Fruit fly (Drosophila melanogaster): ENCODE data around the gene GstT3.

GstT3 gene

DNA sequence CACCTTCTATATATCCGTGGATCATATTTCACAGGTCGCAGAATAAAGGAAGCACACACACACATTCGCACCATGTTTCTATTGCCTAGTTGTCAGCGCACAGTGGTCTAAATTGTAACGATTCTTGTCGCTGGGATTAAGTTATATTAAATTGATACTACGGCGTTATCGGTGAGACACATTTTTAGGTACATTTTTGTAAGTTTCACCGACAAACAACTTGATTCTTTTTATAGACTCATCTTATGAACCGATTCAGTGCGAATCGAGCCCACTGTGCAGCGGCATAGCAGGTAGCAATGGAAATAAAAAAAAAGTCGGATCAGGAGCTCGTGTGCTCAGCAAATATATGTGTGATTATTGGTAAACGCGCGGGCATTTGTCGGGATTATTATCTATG lies 13.1 kb downstream of the GstT3 start:
- TF ChIP-seq rn (GFP tag; IDR thresholded peaks at IDR 0.05) = no peak
- TF ChIP-seq CG4496 (GFP tag; IDR thresholded peaks at IDR 0.05) = peak; percentile 86
- TF ChIP-seq Snoo (tag; optimal IDR thresholded peaks at IDR 0.05) = peak; percentile 72
- TF ChIP-seq CG15710 (tag; optimal IDR thresholded peaks at IDR 0.05) = peak; percentile 42
- no peak for TF ChIP-seq CG8301 (tag; optimal IDR thresholded peaks at IDR 0.05)
- TF ChIP-seq CG13204 (GFP tag; optimal IDR thresholded peaks at IDR 0.05) = no peak
- TF ChIP-seq D1 (tag; optimal IDR thresholded peaks at IDR 0.05) = no peak
- TF ChIP-seq CG14655 (GFP tag; optimal IDR thresholded peaks at IDR 0.05) = no peak
- peak; percentile 68 for TF ChIP-seq CG34367 (tag; optimal IDR thresholded peaks at IDR 0.05)
- TF ChIP-seq CG17806 (tag; optimal IDR thresholded peaks at IDR 0.05) = peak; percentile 62
- peak; percentile 86 for TF ChIP-seq fd96Ca (GFP tag; IDR thresholded peaks at IDR 0.05)
- peak; percentile 73 for TF ChIP-seq Ets98B (GFP tag; IDR thresholded peaks at IDR 0.05)
- TF ChIP-seq Pif1A (GFP tag; optimal IDR thresholded peaks at IDR 0.05) = peak; percentile 79
- peak; percentile 61 for TF ChIP-seq CG8159 (tag; optimal IDR thresholded peaks at IDR 0.05)
- peak; percentile 76 for TF ChIP-seq Pif1B (GFP tag; optimal IDR thresholded peaks at IDR 0.05)
- no peak for TF ChIP-seq gl (tag; optimal IDR thresholded peaks at IDR 0.05)
- TF ChIP-seq CG10348 (GFP tag; IDR thresholded peaks at IDR 0.05) = peak; percentile 32; the same call in 1 of the 2 replicates
- peak; percentile 72 for TF ChIP-seq CG9948 (tag; optimal IDR thresholded peaks at IDR 0.05)
- peak; percentile 51; the same call in 1 of the 2 replicates for TF ChIP-seq CG12605 (GFP tag; IDR thresholded peaks at IDR 0.05)
- no peak for TF ChIP-seq EcR (GFP tag; optimal IDR thresholded peaks at IDR 0.05)
- peak; percentile 58; the same call in 1 of the 2 replicates for TF ChIP-seq CG32121 (GFP tag; IDR thresholded peaks at IDR 0.05)

dm6 chrX:20481404-20481803 lies 14.1 kb downstream of the GstT3 start:
- no peak for TF ChIP-seq fd96Ca (GFP tag; IDR thresholded peaks at IDR 0.05)
- no peak for TF ChIP-seq gl (tag; optimal IDR thresholded peaks at IDR 0.05)
- no peak for TF ChIP-seq Snoo (tag; optimal IDR thresholded peaks at IDR 0.05)
- TF ChIP-seq Pif1B (GFP tag; optimal IDR thresholded peaks at IDR 0.05) = no peak
- no peak for TF ChIP-seq CG17806 (tag; optimal IDR thresholded peaks at IDR 0.05)
- no peak for TF ChIP-seq CG4496 (GFP tag; IDR thresholded peaks at IDR 0.05)
- TF ChIP-seq CG8301 (tag; optimal IDR thresholded peaks at IDR 0.05) = no peak
- no peak for TF ChIP-seq CG15710 (tag; optimal IDR thresholded peaks at IDR 0.05)
- TF ChIP-seq CG32121 (GFP tag; IDR thresholded peaks at IDR 0.05) = no peak
- TF ChIP-seq CG13204 (GFP tag; optimal IDR thresholded peaks at IDR 0.05) = no peak
- TF ChIP-seq CG10348 (GFP tag; IDR thresholded peaks at IDR 0.05) = no peak
- no peak for TF ChIP-seq Ets98B (GFP tag; IDR thresholded peaks at IDR 0.05)
- TF ChIP-seq rn (GFP tag; IDR thresholded peaks at IDR 0.05) = no peak
- TF ChIP-seq CG34367 (tag; optimal IDR thresholded peaks at IDR 0.05) = no peak
- no peak for TF ChIP-seq CG9948 (tag; optimal IDR thresholded peaks at IDR 0.05)
- no peak for TF ChIP-seq EcR (GFP tag; optimal IDR thresholded peaks at IDR 0.05)
- TF ChIP-seq CG8159 (tag; optimal IDR thresholded peaks at IDR 0.05) = no peak

DNA sequence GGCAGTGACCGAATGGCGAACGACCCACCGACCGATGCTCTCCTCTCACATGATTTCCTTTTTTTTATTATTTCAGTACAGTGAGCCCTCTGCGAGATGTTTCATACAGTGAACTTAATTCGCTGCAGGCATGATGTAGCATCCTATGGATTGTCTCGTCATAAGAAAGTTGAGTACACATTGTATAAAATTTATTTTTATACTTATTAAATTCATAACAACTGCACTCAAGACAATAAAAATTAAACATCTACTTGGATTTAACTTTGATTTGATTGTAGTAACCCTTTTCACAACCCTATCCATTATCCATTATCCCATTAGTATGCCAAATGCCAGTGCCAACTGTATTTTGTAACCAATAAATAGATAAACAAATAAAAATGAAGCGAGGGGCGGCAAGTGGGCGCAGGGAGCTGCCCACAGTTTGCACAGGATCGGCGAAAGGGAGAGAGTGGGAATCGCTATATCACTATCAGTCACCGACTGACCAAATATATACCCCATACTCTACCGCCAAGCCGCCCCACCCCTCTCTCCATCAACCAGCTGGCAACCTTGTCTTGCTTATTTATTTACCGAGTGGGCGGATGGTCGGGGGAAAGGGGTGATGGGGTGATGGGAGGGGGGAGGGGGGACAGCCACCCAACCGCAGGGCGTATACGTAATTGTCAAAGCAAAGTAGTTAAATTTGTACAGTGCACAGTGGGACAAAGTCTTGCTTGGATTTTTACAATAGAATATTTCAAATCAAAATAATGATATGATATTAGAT lies 15.7 kb downstream of the GstT3 start:
- TF ChIP-seq CG15710 (tag; optimal IDR thresholded peaks at IDR 0.05) = peak; percentile 63
- no peak for TF ChIP-seq CG10348 (GFP tag; IDR thresholded peaks at IDR 0.05)
- TF ChIP-seq CG8159 (tag; optimal IDR thresholded peaks at IDR 0.05) = peak; percentile 78
- TF ChIP-seq CG12605 (GFP tag; IDR thresholded peaks at IDR 0.05) = no peak
- no peak for TF ChIP-seq CG13204 (GFP tag; optimal IDR thresholded peaks at IDR 0.05)
- peak; percentile 45 for TF ChIP-seq EcR (GFP tag; optimal IDR thresholded peaks at IDR 0.05)
- TF ChIP-seq gl (tag; optimal IDR thresholded peaks at IDR 0.05) = no peak
- no peak for TF ChIP-seq Snoo (tag; optimal IDR thresholded peaks at IDR 0.05)
- no peak for TF ChIP-seq rn (GFP tag; IDR thresholded peaks at IDR 0.05)
- TF ChIP-seq Pif1A (GFP tag; optimal IDR thresholded peaks at IDR 0.05) = peak; percentile 51
- TF ChIP-seq CG14655 (GFP tag; optimal IDR thresholded peaks at IDR 0.05) = peak; percentile 72
- TF ChIP-seq D1 (tag; optimal IDR thresholded peaks at IDR 0.05) = no peak
- peak; percentile 29 for TF ChIP-seq CG34367 (tag; optimal IDR thresholded peaks at IDR 0.05)
- peak; percentile 56 for TF ChIP-seq CG8301 (tag; optimal IDR thresholded peaks at IDR 0.05)
- peak; percentile 54; the same call in 2 of the 3 replicates for TF ChIP-seq fd96Ca (GFP tag; IDR thresholded peaks at IDR 0.05)
- TF ChIP-seq CG9948 (tag; optimal IDR thresholded peaks at IDR 0.05) = peak; percentile 58
- peak; percentile 63 for TF ChIP-seq CG17806 (tag; optimal IDR thresholded peaks at IDR 0.05)
- TF ChIP-seq Ets98B (GFP tag; IDR thresholded peaks at IDR 0.05) = no peak
- TF ChIP-seq Pif1B (GFP tag; optimal IDR thresholded peaks at IDR 0.05) = peak; percentile 54
- peak; percentile 46; the same call in 1 of the 3 replicates for TF ChIP-seq CG4496 (GFP tag; IDR thresholded peaks at IDR 0.05)
- TF ChIP-seq CG32121 (GFP tag; IDR thresholded peaks at IDR 0.05) = peak; percentile 66

dm6 chrX:20485880-20486279 lies 18.6 kb downstream of the GstT3 start, which contains the start of gene CG15461:
TSS of gene CG15461 (plus strand) at chrX:20486180.
- TF ChIP-seq fd96Ca (GFP tag; IDR thresholded peaks at IDR 0.05) = no peak

dm6 chrX:20488701-20489122 lies 21.5 kb downstream of the GstT3 start:
- TF ChIP-seq rn (GFP tag; IDR thresholded peaks at IDR 0.05) = no peak
- TF ChIP-seq CG32121 (GFP tag; IDR thresholded peaks at IDR 0.05) = no peak
- TF ChIP-seq Pif1A (GFP tag; optimal IDR thresholded peaks at IDR 0.05) = peak; percentile 72
- peak; percentile 85 for TF ChIP-seq CG14655 (GFP tag; optimal IDR thresholded peaks at IDR 0.05)
- peak; percentile 45 for TF ChIP-seq D1 (tag; optimal IDR thresholded peaks at IDR 0.05)
- TF ChIP-seq CG12605 (GFP tag; IDR thresholded peaks at IDR 0.05) = no peak
- TF ChIP-seq Pif1B (GFP tag; optimal IDR thresholded peaks at IDR 0.05) = peak; percentile 70
- TF ChIP-seq fd96Ca (GFP tag; IDR thresholded peaks at IDR 0.05) = peak; percentile 60; the same call in 1 of the 3 replicates
- TF ChIP-seq CG15710 (tag; optimal IDR thresholded peaks at IDR 0.05) = peak; percentile 66
- peak; percentile 58 for TF ChIP-seq Snoo (tag; optimal IDR thresholded peaks at IDR 0.05)
- TF ChIP-seq EcR (GFP tag; optimal IDR thresholded peaks at IDR 0.05) = no peak
- TF ChIP-seq CG9948 (tag; optimal IDR thresholded peaks at IDR 0.05) = peak; percentile 64
- no peak for TF ChIP-seq CG10348 (GFP tag; IDR thresholded peaks at IDR 0.05)
- TF ChIP-seq CG17806 (tag; optimal IDR thresholded peaks at IDR 0.05) = peak; percentile 61
- peak; percentile 78 for TF ChIP-seq CG8159 (tag; optimal IDR thresholded peaks at IDR 0.05)
- TF ChIP-seq CG34367 (tag; optimal IDR thresholded peaks at IDR 0.05) = peak; percentile 31
- TF ChIP-seq Ets98B (GFP tag; IDR thresholded peaks at IDR 0.05) = 0 out of 2 replicates have a peak, but pooled peaks have one; percentile 32
- no peak for TF ChIP-seq CG4496 (GFP tag; IDR thresholded peaks at IDR 0.05)
- TF ChIP-seq CG8301 (tag; optimal IDR thresholded peaks at IDR 0.05) = peak; percentile 81
- TF ChIP-seq CG13204 (GFP tag; optimal IDR thresholded peaks at IDR 0.05) = peak; percentile 25
- TF ChIP-seq gl (tag; optimal IDR thresholded peaks at IDR 0.05) = no peak
